Fruit fly (Drosophila melanogaster) whole organism, adult: Measurements from ENCODE around the gene CG17597.

ENCODE experiments used
- CG14711 ChIP-seq: fragments of 200-800 bp; sonication (Bioruptor generic); optimal IDR thresholded peaks from 2 replicates; lab custom pipeline; 2018; ENCODE audit warnings: missing biosample characterization, mild to moderate bottlenecking, missing genetic modification characterization, moderate library complexity
- Hr96 ChIP-seq: fragments of 200-800 bp; sonication (Bioruptor generic); optimal IDR thresholded peaks from 2 replicates; lab custom pipeline; 2016; ENCODE audit warnings: missing biosample characterization, missing genetic modification characterization
- Mnt ChIP-seq: fragments of 200-800 bp; sonication (Bioruptor generic); optimal IDR thresholded peaks from 2 replicates; lab custom pipeline; 2016; ENCODE audit warnings: missing biosample characterization, mild to moderate bottlenecking, missing genetic modification characterization

DNA sequence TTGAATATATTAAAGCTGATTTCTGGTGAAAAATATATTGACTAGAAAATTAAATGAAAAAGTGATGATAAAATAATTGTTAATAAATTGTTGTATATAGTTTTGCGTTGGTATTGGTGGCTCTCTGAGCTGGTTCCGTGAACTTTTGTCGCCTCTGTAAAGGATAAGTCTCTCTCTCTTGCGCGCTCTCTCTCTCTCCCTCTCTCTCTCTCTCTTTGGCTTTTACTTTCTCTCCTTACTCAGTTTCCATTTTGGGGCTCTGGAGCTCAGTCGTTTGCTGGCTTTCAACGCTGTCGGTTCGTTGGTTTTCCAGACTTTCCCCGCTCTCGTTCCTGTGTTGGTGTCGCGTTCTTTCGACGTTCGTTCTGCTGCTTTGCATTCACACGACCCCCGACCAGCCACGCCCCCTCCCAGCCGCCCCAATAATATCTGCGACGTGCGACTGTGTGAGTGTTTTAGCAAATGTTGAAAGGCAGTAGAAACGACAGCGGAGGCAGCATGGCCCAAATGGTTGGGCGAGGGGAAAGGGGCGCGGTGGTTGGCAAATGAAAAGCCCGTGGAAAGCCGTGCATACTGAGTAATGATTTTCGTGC lies 14.1 kb upstream of the CG17597 start, which contains the start of gene CG17321:
- TF ChIP-seq CG14711 (tag; lab: Kevin White, UChicago) (no peak), Hr96 (GFP tag; lab: Kevin White, UChicago) (no peak), Mnt (no peak)
